Fruit fly (Drosophila melanogaster) whole organism, prepupa: ENCODE measurements around the gene KP78a.

ENCODE experiments used
- CG1621 ChIP-seq: fragments of 200-800 bp; sonication (Bioruptor generic); optimal IDR thresholded peaks from 3 replicates; lab custom pipeline; 2018; ENCODE audit warnings: missing biosample characterization, mild to moderate bottlenecking, missing genetic modification characterization
- CG6792 ChIP-seq: fragments of 200-800 bp; sonication (Bioruptor generic); optimal IDR thresholded peaks from 3 replicates; lab custom pipeline; 2016; ENCODE audit warnings: missing biosample characterization, missing genetic modification characterization
- CG6854 ChIP-seq: fragments of 200-800 bp; sonication (Bioruptor generic); optimal IDR thresholded peaks from 2 replicates; lab custom pipeline; 2017; ENCODE audit warnings: missing biosample characterization, mild to moderate bottlenecking, missing genetic modification characterization
- Eip78C ChIP-seq: fragments of 200-800 bp; sonication (Bioruptor generic); peaks from one replicate; lab custom pipeline; 2016; ENCODE audit warnings: missing biosample characterization, missing genetic modification characterization
- Lpt ChIP-seq: fragments of 200-800 bp; sonication (Bioruptor generic); optimal IDR thresholded peaks from 3 replicates; lab custom pipeline; 2016; ENCODE audit warnings: missing biosample characterization, missing genetic modification characterization
- Sox102F ChIP-seq: fragments of 200-800 bp; sonication (Bioruptor generic); optimal IDR thresholded peaks from 2 replicates; lab custom pipeline; 2016; ENCODE audit warnings: missing biosample characterization, mild to moderate bottlenecking, missing genetic modification characterization
- pdm3 ChIP-seq: fragments of 200-800 bp; sonication (Bioruptor generic); optimal IDR thresholded peaks from 3 replicates; lab custom pipeline; 2016; ENCODE audit warnings: missing biosample characterization, missing genetic modification characterization
- spab ChIP-seq: fragments of 200-800 bp; sonication (Bioruptor generic); optimal IDR thresholded peaks from 2 replicates; lab custom pipeline; 2017; ENCODE audit warnings: missing biosample characterization, mild to moderate bottlenecking, missing genetic modification characterization, missing genetic modification reagents
- ss ChIP-seq, 2 experiments: fragments of 200-800 bp; sonication (Bioruptor generic); optimal IDR thresholded peaks; 2 replicates in 1 of 2; 3 replicates in 1 of 2; lab custom pipeline; 2017 to 2018; ENCODE audit warnings: mild to moderate bottlenecking in 2 of 2, missing biosample characterization in 2 of 2, missing genetic modification characterization in 2 of 2, moderate library complexity in 1 of 2

dm6 chr3R:11366315-11366714 is 13.4 kb upstream of the KP78a start:
- TF ChIP-seq ss (GFP tag; optimal IDR thresholded peaks at IDR 0.05; lab: Kevin White, UChicago) (no peak), pdm3 (no peak), CG6792 (GFP tag; lab: Kevin White, UChicago) (no peak), Lpt (GFP tag; lab: Kevin White, UChicago) (no peak), Eip78C (no peak), CG1621 (no peak), Sox102F (GFP tag; lab: Kevin White, UChicago) (no peak), CG6854 (GFP tag; lab: Kevin White, UChicago) (no peak), spab (no peak)
